Worm (Caenorhabditis elegans) whole organism, early embryonic: Measurements from ENCODE around the gene pde-3.
A peak's percentile ranks its signal among the peaks of the same experiment; 100 is the strongest.
"Not testable (repeated sequence)": the region's sequence is repeated elsewhere in the genome, so short reads cannot be mapped to it uniquely, and the experiment has no call there.

Source experiments
- B0310.2 ChIP-seq: sonication (generic microtip); optimal IDR thresholded peaks from 2 replicates; lab custom pipeline; 2016; ENCODE audit warnings: mild to moderate bottlenecking, missing genetic modification characterization, missing compliant biosample characterization
- F13C5.2 ChIP-seq: sonication (generic microtip); optimal IDR thresholded peaks from 2 replicates; lab custom pipeline; 2017; ENCODE audit warnings: mild to moderate bottlenecking, missing genetic modification characterization, inconsistent platforms, missing compliant biosample characterization
- aly-1 ChIP-seq: sonication (generic microtip); optimal IDR thresholded peaks from 2 replicates; lab custom pipeline; 2016; ENCODE audit warnings: missing genetic modification characterization, missing compliant biosample characterization
- ama-1 ChIP-seq: fragments of 150-350 bp; optimal IDR thresholded peaks from 2 replicates; lab custom pipeline; 2014
- ceh-13 ChIP-seq: fragments of 200-800 bp; sonication (Bioruptor generic); optimal IDR thresholded peaks from 2 replicates; lab custom pipeline; 2018; ENCODE audit warnings: mild to moderate bottlenecking, missing genetic modification characterization, missing compliant biosample characterization
- ceh-36 ChIP-seq: sonication (generic microtip); optimal IDR thresholded peaks from 2 replicates; lab custom pipeline; 2016; ENCODE audit warnings: missing genetic modification characterization, inconsistent platforms, missing compliant biosample characterization
- ets-7 ChIP-seq: sonication (generic microtip); optimal IDR thresholded peaks from 2 replicates; lab custom pipeline; 2016; ENCODE audit warnings: missing genotype, missing genetic modification characterization, missing compliant biosample characterization
- flt-1 ChIP-seq: fragments of 200-800 bp; sonication (Bioruptor generic); IDR thresholded peaks from 2 replicates; pipeline ENCODE4 v1.3.6; 2022; ENCODE audit warnings: missing genetic modification characterization, missing compliant biosample characterization
- hmbx-1 ChIP-seq: sonication (generic microtip); optimal IDR thresholded peaks from 2 replicates; lab custom pipeline; 2016; ENCODE audit warnings: mild to moderate bottlenecking, missing genetic modification characterization, missing compliant biosample characterization
- hmg-4 ChIP-seq: fragments of 200-800 bp; sonication (Bioruptor generic); optimal IDR thresholded peaks from 2 replicates; lab custom pipeline; 2018; ENCODE audit warnings: mild to moderate bottlenecking, missing genetic modification characterization, missing compliant biosample characterization
- hnd-1 ChIP-seq: sonication (generic microtip); optimal IDR thresholded peaks from 2 replicates; lab custom pipeline; 2016; ENCODE audit warnings: missing genetic modification characterization, missing compliant biosample characterization
- pes-1 ChIP-seq: fragments of 200-800 bp; sonication (Bioruptor generic); IDR thresholded peaks from 2 replicates; pipeline ENCODE4 v1.3.6; 2022; ENCODE audit warnings: missing genetic modification reagents, missing genetic modification characterization, missing compliant biosample characterization
- scrt-1 ChIP-seq: fragments of 200-800 bp; sonication (Bioruptor generic); IDR thresholded peaks from 2 replicates; pipeline ENCODE4 v1.3.6; 2022; ENCODE audit warnings: missing genetic modification characterization, missing compliant biosample characterization
- sea-1 ChIP-seq: fragments of 200-800 bp; sonication (Bioruptor generic); conservative IDR thresholded peaks from 2 replicates; pipeline ENCODE4 v1.3.6; 2022; ENCODE audit warnings: missing genetic modification characterization, missing compliant biosample characterization
- tbx-11 ChIP-seq: fragments of 200-800 bp; sonication (Bioruptor generic); IDR thresholded peaks from 2 replicates; pipeline ENCODE4 v1.3.6; 2022; ENCODE audit warnings: missing genetic modification characterization, missing compliant biosample characterization
- tbx-37 ChIP-seq: fragments of 200-800 bp; sonication (Bioruptor generic); conservative IDR thresholded peaks from 2 replicates; pipeline ENCODE4 v1.3.6; 2022; ENCODE audit warnings: missing genetic modification reagents, missing genetic modification characterization, missing compliant biosample characterization
- tra-4 ChIP-seq: sonication (generic microtip); optimal IDR thresholded peaks from 2 replicates; lab custom pipeline; 2017; ENCODE audit warnings: missing genetic modification characterization, missing compliant biosample characterization

pde-3 gene

DNA sequence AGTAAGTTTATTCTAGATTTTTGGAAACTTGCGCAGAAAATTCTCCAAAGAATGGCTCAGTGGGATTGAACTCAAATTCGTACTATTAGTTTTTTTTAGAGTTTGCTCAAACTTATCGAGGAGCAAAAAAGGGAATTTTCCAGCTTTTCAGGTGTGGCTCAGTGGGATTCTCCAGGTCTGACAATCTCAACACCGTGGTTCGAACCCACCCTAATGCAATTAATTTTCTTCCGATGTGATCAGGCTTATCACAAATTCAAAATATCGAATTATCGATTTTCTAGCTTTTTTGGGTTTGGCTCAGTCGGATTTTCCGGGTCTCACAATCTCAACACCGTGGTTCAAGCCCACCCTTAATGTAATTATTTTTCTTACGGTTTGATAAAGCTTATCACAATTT is 46.9 kb downstream of the pde-3 start:
- no peak for TF ChIP-seq hnd-1
- no peak for TF ChIP-seq F13C5.2 (tag; lab: Kevin White, UChicago)
- no peak for TF ChIP-seq hmbx-1 (tag; lab: Kevin White, UChicago)
- no peak for TF ChIP-seq ets-7 (tag; lab: Kevin White, UChicago)
- TF ChIP-seq B0310.2 (tag; lab: Kevin White, UChicago), result no peak
- TF ChIP-seq aly-1, result no peak
- TF ChIP-seq tbx-37 (GFP tag; lab: Robert Waterston, UW), result no peak
- no peak for TF ChIP-seq tbx-11 (GFP tag; lab: Robert Waterston, UW)

DNA sequence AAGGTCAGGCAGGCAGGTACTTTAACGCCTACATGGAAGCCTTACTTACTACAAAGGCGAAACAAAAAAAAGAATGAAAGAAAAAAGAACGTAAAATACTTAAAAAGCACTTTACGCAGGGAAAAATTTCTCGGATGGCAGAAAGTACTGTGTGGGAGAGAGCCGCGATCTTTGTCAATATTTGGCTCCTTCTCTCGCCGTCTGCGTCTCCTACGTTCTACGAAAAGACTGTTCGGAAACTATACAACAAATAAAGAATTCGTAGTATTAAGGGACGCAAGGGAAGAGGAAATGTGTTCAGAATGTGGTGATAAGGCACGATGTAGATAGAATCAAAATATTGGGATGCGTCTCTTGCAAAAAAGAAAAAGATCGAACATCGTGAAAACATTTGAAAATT is 47.6 kb downstream of the pde-3 start:
- TF ChIP-seq ceh-36 (tag; lab: Kevin White, UChicago) (no peak), ets-7 (tag; lab: Kevin White, UChicago) (no peak), aly-1 (no peak), hmg-4 (GFP tag; lab: Kevin White, UChicago) (no peak), hnd-1 (no peak), ceh-13 (no peak), flt-1 (GFP tag; lab: Robert Waterston, UW) (no peak), hmbx-1 (tag; lab: Kevin White, UChicago) (no peak), ama-1 (lab: Kevin White, UChicago) (no peak), F13C5.2 (tag; lab: Kevin White, UChicago) (no peak), pes-1 (GFP tag; lab: Robert Waterston, UW) (no peak), sea-1 (no peak), tra-4 (tag; lab: Kevin White, UChicago) (no peak), B0310.2 (tag; lab: Kevin White, UChicago) (no peak), scrt-1 (GFP tag; lab: Robert Waterston, UW) (no peak), tbx-11 (GFP tag; lab: Robert Waterston, UW) (no peak), tbx-37 (GFP tag; lab: Robert Waterston, UW) (no peak)

DNA sequence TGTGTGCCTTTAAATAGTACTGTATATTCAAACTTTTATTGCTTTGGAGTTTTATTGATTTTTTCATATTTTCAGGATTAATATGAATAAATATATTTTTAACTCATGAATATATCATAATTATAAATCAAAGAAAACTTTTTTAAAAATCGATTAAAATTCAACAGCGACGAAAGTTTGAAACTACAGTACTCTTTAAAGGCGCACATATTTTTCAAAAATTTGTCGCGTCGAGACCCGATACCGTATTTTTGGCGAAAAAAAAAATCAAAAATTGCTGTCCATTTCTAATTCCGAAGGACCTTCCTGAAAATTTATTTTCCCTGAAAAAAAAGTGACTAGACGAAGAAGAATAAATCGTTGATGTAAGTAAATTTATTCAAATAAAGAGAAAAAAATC is 48.8 kb downstream of the pde-3 start:
- TF ChIP-seq tra-4 (tag; lab: Kevin White, UChicago) (no peak), hnd-1 (no peak), ama-1 (lab: Kevin White, UChicago) (no peak), aly-1 (no peak), pes-1 (GFP tag; lab: Robert Waterston, UW) (no peak), B0310.2 (tag; lab: Kevin White, UChicago) (no peak), ets-7 (tag; lab: Kevin White, UChicago) (no peak), scrt-1 (GFP tag; lab: Robert Waterston, UW) (no peak), hmbx-1 (tag; lab: Kevin White, UChicago) (no peak), tbx-11 (GFP tag; lab: Robert Waterston, UW) (no peak), flt-1 (GFP tag; lab: Robert Waterston, UW) (no peak), ceh-13 (no peak), tbx-37 (GFP tag; lab: Robert Waterston, UW) (no peak), sea-1 (no peak), ceh-36 (tag; lab: Kevin White, UChicago) (no peak), F13C5.2 (tag; lab: Kevin White, UChicago) (no peak), hmg-4 (GFP tag; lab: Kevin White, UChicago) (no peak)

DNA sequence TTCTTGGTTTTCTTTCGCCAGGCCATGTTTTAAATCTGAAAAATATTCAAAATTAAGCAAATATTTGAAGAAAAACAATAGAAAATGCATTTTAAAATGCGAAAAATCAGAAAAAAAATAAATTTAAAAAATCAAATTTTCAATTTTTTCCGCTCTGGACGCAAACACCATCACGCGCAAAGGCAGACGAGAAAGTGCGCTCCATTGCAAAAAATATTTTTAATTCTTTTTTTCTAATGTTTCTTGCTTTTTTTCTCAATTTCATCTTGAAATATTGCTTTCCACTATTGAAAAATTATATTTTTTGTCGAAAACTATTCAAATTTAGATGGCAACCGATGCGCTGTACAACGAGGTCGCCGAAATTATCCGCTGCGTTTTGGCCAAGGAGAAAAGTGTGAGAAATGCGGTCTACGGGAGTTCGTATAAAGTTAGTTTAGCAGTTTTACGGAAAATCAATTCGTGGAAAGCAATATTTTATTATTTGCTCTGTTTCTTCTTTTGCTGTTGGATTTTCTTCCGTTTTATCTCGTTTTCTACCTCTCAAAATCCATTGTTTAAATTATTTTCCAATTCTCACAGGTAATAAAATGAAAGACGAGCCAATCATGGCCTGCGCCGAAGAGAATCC is 49.9 kb downstream of the pde-3 start, which contains the start of the genes pole-4, nsun-5 and metl-2:
pole-4 (minus strand) TSS at position 35 of the 631 bp plus-strand sequence.
nsun-5 (plus strand) TSS at position 298 of the 631 bp plus-strand sequence.
metl-2 (plus strand) TSS at position 581 of the 631 bp plus-strand sequence.
- TF ChIP-seq ceh-36 (tag; lab: Kevin White, UChicago) (no peak), ets-7 (tag; lab: Kevin White, UChicago) (no peak), hmg-4 (GFP tag; lab: Kevin White, UChicago) (no peak), hmbx-1 (tag; lab: Kevin White, UChicago) (no peak), ama-1 (lab: Kevin White, UChicago) (no peak), F13C5.2 (tag; lab: Kevin White, UChicago) (peak; percentile 5), sea-1 (no peak)

DNA sequence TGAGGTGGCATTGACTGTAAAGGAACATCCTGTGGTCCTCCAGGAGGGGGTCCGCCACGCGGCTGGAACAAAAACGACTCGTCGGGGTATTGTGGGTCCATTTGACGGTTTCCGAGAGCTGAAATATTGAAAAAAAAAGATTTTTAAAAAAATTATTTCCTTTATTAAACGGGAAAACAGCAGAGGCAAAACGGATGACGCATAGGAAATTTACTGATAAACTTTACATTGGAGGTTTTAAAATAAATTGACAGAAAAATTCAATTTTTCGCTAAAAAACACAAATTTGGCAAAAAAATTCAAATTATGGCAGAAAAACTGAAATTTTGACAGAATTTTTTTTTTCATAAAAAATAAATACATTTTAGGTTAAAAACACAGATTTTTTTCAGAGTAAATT is 64.4 kb downstream of the pde-3 start, which contains the start of gene Y53F4B.5:
Y53F4B.5 (minus strand) TSS at position 101 of the 400 bp plus-strand sequence.
- TF ChIP-seq tbx-11 (GFP tag; lab: Robert Waterston, UW) (no peak), sea-1 (no peak), ceh-36 (tag; lab: Kevin White, UChicago) (no peak), ama-1 (lab: Kevin White, UChicago) (no peak), tra-4 (tag; lab: Kevin White, UChicago) (no peak), tbx-37 (GFP tag; lab: Robert Waterston, UW) (no peak), B0310.2 (tag; lab: Kevin White, UChicago) (no peak), flt-1 (GFP tag; lab: Robert Waterston, UW) (no peak)

DNA sequence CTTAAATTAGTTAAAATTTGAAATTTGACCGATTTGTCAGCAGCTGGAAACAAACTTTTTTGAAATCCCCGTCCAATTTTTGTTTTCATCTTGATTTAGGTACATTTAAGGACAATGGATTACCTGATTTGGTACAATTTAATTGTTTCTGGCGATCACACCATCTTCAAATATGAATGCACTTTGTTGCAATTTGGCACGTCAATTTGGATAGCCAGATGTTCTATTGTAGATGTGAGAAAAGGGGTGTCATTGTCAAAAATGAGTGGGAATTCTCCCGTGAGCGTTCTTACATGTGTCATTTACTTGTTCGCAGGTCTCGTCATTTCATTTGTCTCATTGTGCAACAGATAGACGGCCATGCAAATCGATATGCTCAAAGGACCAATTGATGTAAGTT is 68.7 kb downstream of the pde-3 start, which contains the start of gene Y53F4B.43:
Y53F4B.43 (plus strand) TSS at position 301 of the 400 bp plus-strand sequence.
- TF ChIP-seq ceh-36 (tag; lab: Kevin White, UChicago); tbx-37 (GFP tag; lab: Robert Waterston, UW); tra-4 (tag; lab: Kevin White, UChicago): not testable (repeated sequence)

DNA sequence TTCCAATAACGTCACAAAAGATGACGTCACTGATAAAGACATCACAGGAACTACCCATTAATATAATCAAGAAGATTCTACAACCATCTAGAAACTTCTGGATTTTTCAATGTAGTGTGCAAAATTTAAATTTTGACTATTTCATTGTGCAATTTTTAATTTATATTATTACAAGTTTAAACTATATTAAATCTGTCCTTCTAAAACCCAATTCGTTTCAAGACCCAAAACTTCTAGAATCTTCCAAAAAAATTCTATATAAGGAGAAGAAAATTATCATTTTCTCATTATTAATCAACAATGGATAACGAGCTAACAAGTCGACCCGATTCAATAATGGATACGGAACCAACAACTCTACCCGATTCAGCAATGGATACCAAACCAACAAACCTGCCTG is 73.1 kb downstream of the pde-3 start, which contains the start of gene Y53F4B.7:
Y53F4B.7 (plus strand) TSS at position 301 of the 400 bp plus-strand sequence.
- not testable (repeated sequence) for TF ChIP-seq tbx-37 (GFP tag; lab: Robert Waterston, UW); scrt-1 (GFP tag; lab: Robert Waterston, UW); B0310.2 (tag; lab: Kevin White, UChicago)
